Fruit fly (Drosophila melanogaster) whole organism, embryonic: ENCODE results near the gene ScpX.

Experiments
- Aef1 ChIP-seq: fragments of 200-800 bp; sonication (Bioruptor generic); IDR thresholded peaks from 3 replicates; pipeline ENCODE4 v1.3.6; 2022; ENCODE audit warnings: missing biosample characterization, missing genetic modification characterization
- BtbVII ChIP-seq: fragments of 200-800 bp; sonication (Bioruptor generic); optimal IDR thresholded peaks from 3 replicates; lab custom pipeline; 2017; ENCODE audit warnings: missing biosample characterization, mild to moderate bottlenecking, missing genetic modification characterization
- CG14441 ChIP-seq: fragments of 200-800 bp; sonication (Bioruptor generic); IDR thresholded peaks from 2 replicates; pipeline ENCODE4 v1.3.6; 2022; ENCODE audit warnings: missing biosample characterization, missing genetic modification characterization
- Hr39 ChIP-seq: fragments of >200 bp; optimal IDR thresholded peaks from 2 replicates; lab custom pipeline; 2017
- Ptx1 ChIP-seq: fragments of 200-800 bp; sonication (Bioruptor generic); IDR thresholded peaks from 2 replicates; pipeline ENCODE4 v1.3.6; 2022; ENCODE audit warnings: missing biosample characterization, missing genetic modification characterization
- Sox100B ChIP-seq: fragments of 200-800 bp; sonication (Bioruptor generic); optimal IDR thresholded peaks from 3 replicates; lab custom pipeline; 2018; ENCODE audit warnings: missing biosample characterization, mild to moderate bottlenecking, missing genetic modification characterization
- aop ChIP-seq: fragments of 200-800 bp; sonication (Bioruptor generic); IDR thresholded peaks from 2 replicates; pipeline ENCODE4 v1.3.6; 2022; ENCODE audit warnings: missing biosample characterization, missing genetic modification characterization
- br ChIP-seq: fragments of >200 bp; optimal IDR thresholded peaks from 2 replicates; lab custom pipeline; 2017
- esg ChIP-seq: fragments of 200-800 bp; sonication (Bioruptor generic); conservative IDR thresholded peaks from 2 replicates; pipeline ENCODE4 v1.3.6; 2022; ENCODE audit warnings: missing biosample characterization, missing genetic modification characterization
- pita ChIP-seq: fragments of 200-800 bp; sonication (Bioruptor generic); optimal IDR thresholded peaks from 2 replicates; lab custom pipeline; 2017; ENCODE audit warnings: missing biosample characterization, mild to moderate bottlenecking, missing genetic modification characterization
- psq ChIP-seq: fragments of 200-800 bp; sonication (Bioruptor generic); optimal IDR thresholded peaks from 2 replicates; lab custom pipeline; 2017; ENCODE audit warnings: missing biosample characterization, missing genetic modification characterization
- schlank ChIP-seq: fragments of 200-800 bp; sonication (Bioruptor generic); optimal IDR thresholded peaks from 2 replicates; lab custom pipeline; 2018; ENCODE audit warnings: missing biosample characterization, mild to moderate bottlenecking, missing genetic modification characterization
- sd ChIP-seq: fragments of 200-800 bp; sonication (Bioruptor generic); optimal IDR thresholded peaks from 3 replicates; lab custom pipeline; 2018; ENCODE audit warnings: missing biosample characterization, mild to moderate bottlenecking, missing genetic modification characterization, moderate library complexity
- tap ChIP-seq: fragments of 200-800 bp; optimal IDR thresholded peaks from 3 replicates; lab custom pipeline; 2019; ENCODE audit warnings: missing biosample characterization, mild to moderate bottlenecking, missing genetic modification characterization, moderate library complexity

- TF ChIP-seq tap (tag; lab: Kevin White, UChicago) (peak; percentile 18), esg (GFP tag; lab: Robert Waterston, UW) (no peak), Aef1 (GFP tag; lab: Robert Waterston, UW) (peak; percentile 53), aop (GFP tag; lab: Robert Waterston, UW) (no peak), CG14441 (GFP tag; lab: Robert Waterston, UW) (peak; percentile 63), pita (GFP tag; lab: Kevin White, UChicago) (peak; percentile 32), Ptx1 (peak; percentile 69), psq (GFP tag; lab: Kevin White, UChicago) (peak; percentile 69), br (lab: Kevin White, UChicago) (no peak), schlank (tag; lab: Kevin White, UChicago) (peak; percentile 77), Sox100B (GFP tag; lab: Kevin White, UChicago) (no peak), BtbVII (peak; percentile 79), sd (tag; lab: Kevin White, UChicago) (no peak), Hr39 (lab: Kevin White, UChicago) (no peak)
Observed at dm6 chr2L:18839143-18839872, 8.3 kb downstream of the ScpX start, which contains the start of gene CG10600.
